Fruit fly (Drosophila melanogaster): Measurements from ENCODE around the gene btd.
A peak's percentile ranks its signal among the peaks of the same experiment; 100 is the strongest.

Gene btd

dm6 chrX:9650757-9651594 is 43.0 kb upstream of the btd start (continued):
- TF ChIP-seq HLH4C (GFP tag; IDR thresholded peaks at IDR 0.05; ENCODE audit: partially characterized antibody) (no peak), fu2 (GFP tag; optimal IDR thresholded peaks at IDR 0.05) (peak; percentile 82), CG15011 (GFP tag; optimal IDR thresholded peaks at IDR 0.05) (peak; percentile 78), NFAT (GFP tag; IDR thresholded peaks at IDR 0.05) (peak; percentile 85), CG34422 (GFP tag; IDR thresholded peaks at IDR 0.05) (peak; percentile 97), mirr (GFP tag; optimal IDR thresholded peaks at IDR 0.05) (no peak), Ssrp (tag; optimal IDR thresholded peaks at IDR 0.05) (peak; percentile 93), Hr3 (GFP tag; optimal IDR thresholded peaks at IDR 0.05) (peak; percentile 90), CG12744 (GFP tag; optimal IDR thresholded peaks at IDR 0.05) (peak; percentile 89), CG1647 (GFP tag; optimal IDR thresholded peaks at IDR 0.05) (peak; percentile 87), Dp (GFP tag; optimal IDR thresholded peaks at IDR 0.05) (peak; percentile 1), CG7357 (GFP tag; IDR thresholded peaks at IDR 0.05) (peak; percentile 86), klu (GFP tag; IDR thresholded peaks at IDR 0.05) (peak; percentile 62), vfl (GFP tag; optimal IDR thresholded peaks at IDR 0.05) (peak; percentile 75), CG1529 (GFP tag; optimal IDR thresholded peaks at IDR 0.05) (peak; percentile 94), croc (GFP tag; conservative IDR thresholded peaks at IDR 0.05) (peak; percentile 95), schlank (tag; optimal IDR thresholded peaks at IDR 0.05) (peak; percentile 67), CG6683 (GFP tag; optimal IDR thresholded peaks at IDR 0.05) (peak; percentile 83), lilli (GFP tag; optimal IDR thresholded peaks at IDR 0.05) (peak; percentile 91), grau (tag; optimal IDR thresholded peaks at IDR 0.05) (peak; percentile 85), Dip2 (GFP tag; IDR thresholded peaks at IDR 0.05) (peak; percentile 50; the same call in 1 of the 2 replicates), jigr1 (GFP tag; IDR thresholded peaks at IDR 0.05) (peak; percentile 88), ERR (GFP tag; optimal IDR thresholded peaks at IDR 0.05) (peak; percentile 79), mld (GFP tag; IDR thresholded peaks at IDR 0.05; ENCODE audit: partially characterized antibody) (0 out of 3 replicates have a peak, but pooled peaks have one; percentile 14), CG18476 (GFP tag; optimal IDR thresholded peaks at IDR 0.05) (peak; percentile 86), CG10543 (GFP tag; optimal IDR thresholded peaks at IDR 0.05) (peak; percentile 12), CG13296 (GFP tag; optimal IDR thresholded peaks at IDR 0.05) (peak; percentile 81), HHEX (GFP tag; optimal IDR thresholded peaks at IDR 0.05) (peak; percentile 92), CG10366 (GFP tag; IDR thresholded peaks at IDR 0.05) (peak; percentile 95), Doc3 (GFP tag; IDR thresholded peaks at IDR 0.05; ENCODE audit: partially characterized antibody) (no peak), NK7.1 (GFP tag; optimal IDR thresholded peaks at IDR 0.05) (peak; percentile 84), psq (GFP tag; optimal IDR thresholded peaks at IDR 0.05) (peak; percentile 86), cwo (GFP tag; optimal IDR thresholded peaks at IDR 0.05) (peak; percentile 81), Spps (tag; optimal IDR thresholded peaks at IDR 0.05) (peak; percentile 90), sqz (GFP tag; optimal IDR thresholded peaks at IDR 0.05) (peak; percentile 70), Atf3 (GFP tag; optimal IDR thresholded peaks at IDR 0.05) (peak; percentile 95), lola (GFP tag; optimal IDR thresholded peaks at IDR 0.05) (peak in 1 of 3 experiments; percentile 94), CG31224 (GFP tag; IDR thresholded peaks at IDR 0.05) (peak; percentile 72), tgo (GFP tag; IDR thresholded peaks at IDR 0.05) (peak; percentile 95), CG34376 (GFP tag; optimal IDR thresholded peaks at IDR 0.05) (no peak), nom (GFP tag; optimal IDR thresholded peaks at IDR 0.05) (peak; percentile 97), luna (GFP tag; optimal IDR thresholded peaks at IDR 0.05) (peak; percentile 66), CG7786 (GFP tag; optimal IDR thresholded peaks at IDR 0.05) (peak; percentile 94), CG33557 (GFP tag; optimal IDR thresholded peaks at IDR 0.05) (peak; percentile 81), CG7839 (tag; optimal IDR thresholded peaks at IDR 0.05) (peak; percentile 93), oc (tag; optimal IDR thresholded peaks at IDR 0.05) (peak; percentile 95), caup (GFP tag; optimal IDR thresholded peaks at IDR 0.05; ENCODE audit: severe bottlenecking) (peak; percentile 85), CG11723 (GFP tag; optimal IDR thresholded peaks at IDR 0.05) (peak; percentile 88)
